Fruit fly (Drosophila melanogaster) whole organism, adult: ENCODE results near the gene Swip-1.

Experiments used
- CG12768 ChIP-seq: fragments of 200-800 bp; sonication (Bioruptor generic); optimal IDR thresholded peaks from 2 replicates; lab custom pipeline; 2017; ENCODE audit warnings: missing biosample characterization, missing genetic modification characterization, mild to moderate bottlenecking, moderate library complexity, missing genetic modification reagents
- CG14711 ChIP-seq: fragments of 200-800 bp; sonication (Bioruptor generic); optimal IDR thresholded peaks from 2 replicates; lab custom pipeline; 2018; ENCODE audit warnings: missing biosample characterization, mild to moderate bottlenecking, missing genetic modification characterization, moderate library complexity
- CG1620 ChIP-seq: fragments of 200-800 bp; sonication (Bioruptor generic); optimal IDR thresholded peaks from 2 replicates; lab custom pipeline; 2016; ENCODE audit warnings: missing biosample characterization, missing genetic modification characterization
- CG33017 ChIP-seq: fragments of 200-800 bp; sonication (Bioruptor generic); optimal IDR thresholded peaks from 2 replicates; lab custom pipeline; 2018; ENCODE audit warnings: missing biosample characterization, mild to moderate bottlenecking, missing genetic modification characterization, moderate library complexity
- CG7101 ChIP-seq: fragments of 200-800 bp; sonication (Bioruptor generic); optimal IDR thresholded peaks from 2 replicates; lab custom pipeline; 2018; ENCODE audit warnings: missing biosample characterization, mild to moderate bottlenecking, missing genetic modification characterization, moderate library complexity
- Hr96 ChIP-seq: fragments of 200-800 bp; sonication (Bioruptor generic); optimal IDR thresholded peaks from 2 replicates; lab custom pipeline; 2016; ENCODE audit warnings: missing biosample characterization, missing genetic modification characterization
- Mnt ChIP-seq: fragments of 200-800 bp; sonication (Bioruptor generic); optimal IDR thresholded peaks from 2 replicates; lab custom pipeline; 2016; ENCODE audit warnings: missing biosample characterization, mild to moderate bottlenecking, missing genetic modification characterization
- bab1 ChIP-seq: fragments of 200-800 bp; sonication (Bioruptor generic); optimal IDR thresholded peaks from 3 replicates; lab custom pipeline; 2019; ENCODE audit warnings: missing biosample characterization, mild to moderate bottlenecking, missing genetic modification characterization, moderate library complexity
- cnc ChIP-seq, 2 experiments: fragments of >200 bp; optimal IDR thresholded peaks; 2 replicates each; lab custom pipeline; 2017
- kay ChIP-seq: fragments of 200-800 bp; sonication (Bioruptor generic); peaks from one replicate; lab custom pipeline; 2016; ENCODE audit warnings: missing biosample characterization, missing genetic modification characterization, borderline replicate concordance

- peak; percentile 28 for TF ChIP-seq CG7101 (tag; lab: Kevin White, UChicago)
- no peak for TF ChIP-seq CG33017 (tag; lab: Kevin White, UChicago)
- TF ChIP-seq kay (GFP tag; lab: Kevin White, UChicago), result no peak
- TF ChIP-seq CG14711 (tag; lab: Kevin White, UChicago), result peak; percentile 33
- no peak for TF ChIP-seq bab1 (GFP tag; lab: Kevin White, UChicago)
- TF ChIP-seq cnc (optimal IDR thresholded peaks at IDR 0.05; lab: Kevin White, UChicago), result no peak
- no peak for TF ChIP-seq Mnt (GFP tag; lab: Kevin White, UChicago)
- TF ChIP-seq CG1620, result no peak
- no peak for TF ChIP-seq Hr96
- TF ChIP-seq CG12768, result no peak
These were observed 33.4 kb downstream of the Swip-1 start for dm6 chr2L:18953512-18954254.
